Fruit fly (Drosophila melanogaster) whole organism, embryonic: Measurements from ENCODE around the gene Gr64d.

ENCODE experiments used
- BEAF-32 ChIP-seq: fragments of 200-800 bp; sonication (Bioruptor generic); optimal IDR thresholded peaks from 3 replicates; lab custom pipeline; 2017; ENCODE audit warnings: missing biosample characterization, missing genetic modification characterization, mild to moderate bottlenecking, moderate library complexity, missing genetic modification reagents
- CG10431 ChIP-seq: fragments of 200-800 bp; sonication (Bioruptor generic); optimal IDR thresholded peaks from 3 replicates; lab custom pipeline; 2018; ENCODE audit warnings: missing biosample characterization, mild to moderate bottlenecking, missing genetic modification characterization
- CG12104 ChIP-seq: fragments of 200-800 bp; sonication (Bioruptor generic); optimal IDR thresholded peaks from 3 replicates; lab custom pipeline; 2016; ENCODE audit warnings: missing biosample characterization, missing genetic modification characterization
- CG12299 ChIP-seq: fragments of 200-800 bp; sonication (Bioruptor generic); optimal IDR thresholded peaks from 2 replicates; lab custom pipeline; 2018; ENCODE audit warnings: missing biosample characterization, mild to moderate bottlenecking, missing genetic modification characterization
- CG12391 ChIP-seq: fragments of 200-800 bp; sonication (Bioruptor generic); optimal IDR thresholded peaks from 3 replicates; lab custom pipeline; 2018; ENCODE audit warnings: missing biosample characterization, mild to moderate bottlenecking, missing genetic modification characterization, moderate library complexity
- CG14441 ChIP-seq: fragments of 200-800 bp; sonication (Bioruptor generic); IDR thresholded peaks from 2 replicates; pipeline ENCODE4 v1.3.6; 2022; ENCODE audit warnings: missing biosample characterization, missing genetic modification characterization
- CG17359 ChIP-seq: fragments of 200-800 bp; sonication (Bioruptor generic); optimal IDR thresholded peaks from 3 replicates; lab custom pipeline; 2018; ENCODE audit warnings: missing biosample characterization, mild to moderate bottlenecking, missing genetic modification characterization, moderate library complexity
- CG1792 ChIP-seq: fragments of 200-800 bp; sonication (Bioruptor generic); optimal IDR thresholded peaks from 2 replicates; lab custom pipeline; 2016; ENCODE audit warnings: missing biosample characterization, missing genetic modification characterization
- CG18011 ChIP-seq: fragments of 200-800 bp; sonication (Bioruptor generic); optimal IDR thresholded peaks from 2 replicates; lab custom pipeline; 2017; ENCODE audit warnings: missing biosample characterization, missing genetic modification characterization, mild to moderate bottlenecking, moderate library complexity, missing genotype
- CG18599 ChIP-seq: fragments of 200-800 bp; sonication (Bioruptor generic); optimal IDR thresholded peaks from 3 replicates; lab custom pipeline; 2017; ENCODE audit warnings: missing biosample characterization, missing genetic modification characterization, mild to moderate bottlenecking, moderate library complexity, missing genetic modification reagents
- CG2889 ChIP-seq: fragments of 200-800 bp; sonication (Bioruptor generic); IDR thresholded peaks from 3 replicates; pipeline ENCODE4 v1.3.6; 2022; ENCODE audit warnings: missing biosample characterization, missing genetic modification characterization
- CG31441 ChIP-seq: fragments of 200-800 bp; sonication (Bioruptor generic); IDR thresholded peaks from 2 replicates; pipeline ENCODE4 v1.3.6; 2022; ENCODE audit warnings: missing biosample characterization, missing genetic modification characterization
- CG3726 ChIP-seq: fragments of 200-800 bp; sonication (Bioruptor generic); IDR thresholded peaks from 3 replicates; pipeline ENCODE4, ENCODE4 v1.3.6; 2022; ENCODE audit warnings: missing biosample characterization, missing genetic modification characterization
- CG4328 ChIP-seq: fragments of 200-800 bp; sonication (Bioruptor generic); optimal IDR thresholded peaks from 3 replicates; lab custom pipeline; 2017; ENCODE audit warnings: missing biosample characterization, missing genetic modification reagents, missing genetic modification characterization
- CG4820 ChIP-seq: fragments of 200-800 bp; sonication (Bioruptor generic); optimal IDR thresholded peaks from 3 replicates; lab custom pipeline; 2016; ENCODE audit warnings: missing biosample characterization, missing genetic modification characterization
- CG6254 ChIP-seq: fragments of 200-800 bp; sonication (Bioruptor generic); optimal IDR thresholded peaks from 3 replicates; lab custom pipeline; 2017; ENCODE audit warnings: mild to moderate bottlenecking, missing biosample characterization, missing genetic modification reagents, missing genetic modification characterization
- CG7271 ChIP-seq: fragments of 200-800 bp; sonication (Bioruptor generic); optimal IDR thresholded peaks from 2 replicates; lab custom pipeline; 2018; ENCODE audit warnings: missing biosample characterization, mild to moderate bottlenecking, missing genetic modification characterization, moderate library complexity
- CG7745 ChIP-seq: fragments of 200-800 bp; sonication (Bioruptor generic); optimal IDR thresholded peaks from 2 replicates; lab custom pipeline; 2018; ENCODE audit warnings: missing biosample characterization, mild to moderate bottlenecking, missing genetic modification characterization, moderate library complexity
- CG8765 ChIP-seq: fragments of 200-800 bp; sonication (Bioruptor generic); IDR thresholded peaks from 2 replicates; pipeline ENCODE4 v1.3.6; 2022; ENCODE audit warnings: missing biosample characterization, missing genetic modification characterization
- Doc2 ChIP-seq: fragments of 200-800 bp; sonication (Bioruptor generic); IDR thresholded peaks from 2 replicates; pipeline ENCODE4 v1.3.6; 2022; ENCODE audit warnings: missing biosample characterization, missing genetic modification characterization
- Ets65A ChIP-seq: fragments of 200-800 bp; sonication (Bioruptor generic); peaks from one replicate; lab custom pipeline; 2016; ENCODE audit warnings: missing biosample characterization, missing genetic modification characterization
- MTF-1 ChIP-seq: fragments of 200-800 bp; sonication (Bioruptor generic); optimal IDR thresholded peaks from 2 replicates; lab custom pipeline; 2018; ENCODE audit warnings: missing biosample characterization, mild to moderate bottlenecking, missing genetic modification characterization, borderline replicate concordance
- Mad ChIP-seq: fragments of 200-800 bp; sonication (Bioruptor generic); optimal IDR thresholded peaks from 2 replicates; lab custom pipeline; 2016; ENCODE audit warnings: missing biosample characterization, missing genetic modification characterization
- Med ChIP-seq: fragments of 200-800 bp; sonication (Bioruptor generic); peaks from one replicate; lab custom pipeline; 2016; ENCODE audit warnings: missing biosample characterization, missing genetic modification characterization, mild to moderate bottlenecking, inconsistent platforms, moderate library complexity
- Myb ChIP-seq: fragments of 200-800 bp; sonication (Bioruptor generic); optimal IDR thresholded peaks from 2 replicates; lab custom pipeline; 2016; ENCODE audit warnings: missing biosample characterization, missing genetic modification characterization
- Neu2 ChIP-seq: fragments of 200-800 bp; sonication (Bioruptor generic); optimal IDR thresholded peaks from 3 replicates; lab custom pipeline; 2016; ENCODE audit warnings: missing biosample characterization, missing genetic modification characterization, borderline replicate concordance
- Oaz ChIP-seq: fragments of 200-800 bp; sonication (Bioruptor generic); IDR thresholded peaks from 2 replicates; pipeline ENCODE4 v1.3.6; 2022; ENCODE audit warnings: missing biosample characterization, missing genetic modification characterization
- Sox102F ChIP-seq: fragments of 200-800 bp; sonication (Bioruptor generic); optimal IDR thresholded peaks from 2 replicates; lab custom pipeline; 2018; ENCODE audit warnings: missing biosample characterization, mild to moderate bottlenecking, missing genetic modification characterization, moderate library complexity
- TFAM ChIP-seq: fragments of 200-800 bp; sonication (Bioruptor generic); optimal IDR thresholded peaks from 2 replicates; lab custom pipeline; 2017; ENCODE audit warnings: missing biosample characterization, missing genetic modification characterization, inconsistent platforms
- Taf1 ChIP-seq: fragments of 200-800 bp; sonication (Bioruptor generic); IDR thresholded peaks from 2 replicates; pipeline ENCODE4 v1.3.6; 2022; ENCODE audit warnings: missing biosample characterization, missing genetic modification characterization
- Trl ChIP-seq, 3 experiments: fragments of >200 bp in 2 of 3; fragments of 200-800 bp in 1 of 3; sonication (Bioruptor generic) in 1 of 3; optimal IDR thresholded peaks; 2 replicates in 1 of 3; 3 replicates in 2 of 3; lab custom pipeline; 2016 to 2017; ENCODE audit warnings: missing biosample characterization in 1 of 3, missing genetic modification characterization in 1 of 3
- bowl ChIP-seq: fragments of 200-800 bp; sonication (Bioruptor generic); IDR thresholded peaks from 2 replicates; pipeline ENCODE4 v1.3.6; 2022; ENCODE audit warnings: missing biosample characterization, missing genetic modification characterization
- fd64A ChIP-seq: fragments of 200-800 bp; sonication (Bioruptor generic); optimal IDR thresholded peaks from 3 replicates; lab custom pipeline; 2018; ENCODE audit warnings: missing biosample characterization, mild to moderate bottlenecking, missing genetic modification characterization
- ftz-f1 ChIP-seq: fragments of 200-800 bp; sonication (Bioruptor generic); optimal IDR thresholded peaks from 2 replicates; lab custom pipeline; 2016; ENCODE audit warnings: missing biosample characterization, missing genetic modification characterization
- gem ChIP-seq: fragments of 200-800 bp; sonication (Bioruptor generic); optimal IDR thresholded peaks from 2 replicates; lab custom pipeline; 2019; ENCODE audit warnings: missing biosample characterization, mild to moderate bottlenecking, missing genetic modification characterization, moderate library complexity
- grn ChIP-seq: fragments of 200-800 bp; sonication (Bioruptor generic); optimal IDR thresholded peaks from 3 replicates; lab custom pipeline; 2017; ENCODE audit warnings: missing biosample characterization, missing genetic modification characterization
- hb ChIP-seq: fragments of 200-800 bp; sonication (Bioruptor generic); IDR thresholded peaks from 3 replicates; pipeline ENCODE4 v1.3.6; 2022; ENCODE audit warnings: missing biosample characterization, missing genetic modification characterization; ENCODE audit not compliant: partially characterized antibody
- jing ChIP-seq: fragments of 200-800 bp; sonication (Bioruptor generic); optimal IDR thresholded peaks from 2 replicates; lab custom pipeline; 2018; ENCODE audit warnings: missing biosample characterization, mild to moderate bottlenecking, missing genetic modification characterization
- jumu ChIP-seq: fragments of 200-800 bp; sonication (Bioruptor generic); optimal IDR thresholded peaks from 3 replicates; lab custom pipeline; 2016; ENCODE audit warnings: missing biosample characterization, missing genetic modification characterization
- lab ChIP-seq: fragments of 200-800 bp; sonication (Bioruptor generic); optimal IDR thresholded peaks from 3 replicates; lab custom pipeline; 2017; ENCODE audit warnings: missing biosample characterization, missing genetic modification characterization, mild to moderate bottlenecking, moderate library complexity, missing genetic modification reagents
- nom ChIP-seq: fragments of 200-800 bp; sonication (Bioruptor generic); optimal IDR thresholded peaks from 2 replicates; lab custom pipeline; 2017; ENCODE audit warnings: missing biosample characterization, missing genetic modification characterization, mild to moderate bottlenecking, moderate library complexity, missing genetic modification reagents
- pfk ChIP-seq: fragments of 200-800 bp; sonication (Bioruptor generic); optimal IDR thresholded peaks from 2 replicates; lab custom pipeline; 2018; ENCODE audit warnings: missing biosample characterization, mild to moderate bottlenecking, missing genetic modification characterization, moderate library complexity
- pum ChIP-seq: fragments of 200-800 bp; sonication (Bioruptor generic); optimal IDR thresholded peaks from 2 replicates; lab custom pipeline; 2016; ENCODE audit warnings: missing biosample characterization, missing genetic modification characterization
- schlank ChIP-seq: fragments of 200-800 bp; sonication (Bioruptor generic); optimal IDR thresholded peaks from 2 replicates; lab custom pipeline; 2018; ENCODE audit warnings: missing biosample characterization, mild to moderate bottlenecking, missing genetic modification characterization
- sob ChIP-seq: fragments of 200-800 bp; sonication (Bioruptor generic); IDR thresholded peaks from 2 replicates; pipeline ENCODE4 v1.3.6; 2022; ENCODE audit warnings: missing biosample characterization, missing genetic modification characterization
- stwl ChIP-seq: fragments of 200-800 bp; sonication (Bioruptor generic); optimal IDR thresholded peaks from 3 replicates; lab custom pipeline; 2018; ENCODE audit warnings: missing biosample characterization, mild to moderate bottlenecking, missing genetic modification characterization, moderate library complexity
- ttk ChIP-seq: fragments of 200-800 bp; sonication (Bioruptor generic); IDR thresholded peaks from 2 replicates; pipeline ENCODE4 v2.1.2; 2022; ENCODE audit warnings: missing biosample characterization, missing genetic modification characterization
- vfl ChIP-seq: fragments of 200-800 bp; sonication (Bioruptor generic); optimal IDR thresholded peaks from 2 replicates; lab custom pipeline; 2016; ENCODE audit warnings: missing biosample characterization, missing genetic modification characterization
- zen ChIP-seq: fragments of 200-800 bp; sonication (Bioruptor generic); optimal IDR thresholded peaks from 3 replicates; lab custom pipeline; 2018; ENCODE audit warnings: missing biosample characterization, mild to moderate bottlenecking, missing genetic modification characterization, moderate library complexity

The Gr64d gene

dm6 chr3L:4040247-4040925, 8.5 kb downstream of the Gr64d start, which contains the start of the genes CG11593 and Rcd5 (continued):
- TF ChIP-seq CG7745 (tag; lab: Kevin White, UChicago) (no peak), TFAM (GFP tag; lab: Kevin White, UChicago) (no peak), ftz-f1 (GFP tag; lab: Kevin White, UChicago) (no peak), Taf1 (GFP tag; lab: Robert Waterston, UW) (peak; percentile 69), CG2889 (GFP tag; lab: Robert Waterston, UW) (peak; percentile 81), CG7271 (tag; lab: Kevin White, UChicago) (peak; percentile 61), CG4328 (peak; percentile 42), Med (no peak), bowl (GFP tag; lab: Robert Waterston, UW) (no peak), CG18599 (GFP tag; lab: Kevin White, UChicago) (peak; percentile 53), CG31441 (GFP tag; lab: Robert Waterston, UW) (no peak), grn (GFP tag; lab: Kevin White, UChicago) (no peak), gem (tag; lab: Kevin White, UChicago) (no peak), Mad (peak; percentile 53), CG12391 (no peak), CG14441 (GFP tag; lab: Robert Waterston, UW) (peak; percentile 85), zen (tag; lab: Kevin White, UChicago) (peak; percentile 52), pfk (GFP tag; lab: Kevin White, UChicago) (no peak), CG10431 (GFP tag; lab: Kevin White, UChicago) (no peak), vfl (GFP tag; lab: Kevin White, UChicago) (no peak), CG8765 (GFP tag; lab: Robert Waterston, UW) (peak; percentile 75; the same call in 1 of the 2 replicates), ttk (GFP tag; lab: Robert Waterston, UW) (peak; percentile 80), lab (GFP tag; lab: Kevin White, UChicago) (peak; percentile 77), MTF-1 (GFP tag; lab: Kevin White, UChicago) (no peak), Trl (optimal IDR thresholded peaks at IDR 0.05; lab: Kevin White, UChicago) (no peak), Trl (GFP tag; optimal IDR thresholded peaks at IDR 0.05; lab: Kevin White, UChicago) (peak; percentile 22), pum (GFP tag; lab: Kevin White, UChicago) (peak; percentile 35), CG1792 (no peak), CG12104 (GFP tag; lab: Kevin White, UChicago) (peak; percentile 20), Ets65A (peak; percentile 51), stwl (tag; lab: Kevin White, UChicago) (peak; percentile 79), fd64A (GFP tag; lab: Kevin White, UChicago) (no peak), Sox102F (GFP tag; lab: Kevin White, UChicago) (peak; percentile 65), Myb (no peak), jumu (GFP tag; lab: Kevin White, UChicago) (peak; percentile 30), BEAF-32 (GFP tag; lab: Kevin White, UChicago) (peak; percentile 44), jing (no peak), schlank (tag; lab: Kevin White, UChicago) (no peak), CG6254 (GFP tag; lab: Kevin White, UChicago) (peak; percentile 12), Doc2 (GFP tag; lab: Robert Waterston, UW) (0 out of 2 replicates have a peak, but pooled peaks have one; percentile 33), Neu2 (GFP tag; lab: Kevin White, UChicago) (no peak), nom (no peak), CG18011 (GFP tag; lab: Kevin White, UChicago) (no peak), hb (GFP tag; lab: Robert Waterston, UW) (no peak), CG12299 (no peak), CG4820 (GFP tag; lab: Kevin White, UChicago) (peak; percentile 55), CG3726 (GFP tag; lab: Robert Waterston, UW) (peak; percentile 55; the same call in 1 of the 3 replicates), CG17359 (tag; lab: Kevin White, UChicago) (no peak), sob (GFP tag; lab: Robert Waterston, UW) (peak; percentile 86), Oaz (GFP tag; lab: Robert Waterston, UW) (peak; percentile 68)
